Worm (Caenorhabditis elegans): ENCODE measurements around the gene Y51H7BR.7.
A peak's percentile ranks its signal among the peaks of the same experiment; 100 is the strongest.

The Y51H7BR.7 gene

ce11 chrII:1537321-1537720, 11.9 kb upstream of the Y51H7BR.7 start, which contains the start of gene fbxb-42:
Gene fbxb-42 (plus strand): TSS chrII:1537621.
- TF ChIP-seq zip-8 (tag; optimal IDR thresholded peaks at IDR 0.05) (no peak), cnd-1 (tag; optimal IDR thresholded peaks at IDR 0.05) (peak; percentile 48), tbx-8 (GFP tag; optimal IDR thresholded peaks at IDR 0.05) (no peak), nhr-2 (tag; optimal IDR thresholded peaks at IDR 0.05) (no peak)

ce11 chrII:1535931-1536330, 10.5 kb upstream of the Y51H7BR.7 start, which contains the start of gene fbxb-43:
Gene fbxb-43 (plus strand): TSS chrII:1536231.
- TF ChIP-seq cnd-1 (tag; optimal IDR thresholded peaks at IDR 0.05) (peak; percentile 51), nhr-12 (tag; optimal IDR thresholded peaks at IDR 0.05) (no peak)

ce11 chrII:1529057-1529456, 3.7 kb upstream of the Y51H7BR.7 start, which contains the start of gene Y51H7BR.4:
Gene Y51H7BR.4 (plus strand): TSS chrII:1529357.
- no peak for TF ChIP-seq flh-1 (GFP tag; optimal IDR thresholded peaks at IDR 0.05)
- no peak for TF ChIP-seq mab-5 (tag; optimal IDR thresholded peaks at IDR 0.05)
- TF ChIP-seq nhr-76 (tag; optimal IDR thresholded peaks at IDR 0.05) = no peak
- TF ChIP-seq sem-2 (GFP tag; optimal IDR thresholded peaks at IDR 0.05) = no peak
- no peak for TF ChIP-seq ztf-11 (tag; optimal IDR thresholded peaks at IDR 0.05)
- TF ChIP-seq pha-4 (tag; optimal IDR thresholded peaks at IDR 0.05) = no peak
- TF ChIP-seq elt-1 (tag; optimal IDR thresholded peaks at IDR 0.05; ENCODE audit: borderline replicate concordance, insufficient read depth) = no peak

ce11 chrII:1521956-1522355, 3.4 kb downstream of the Y51H7BR.7 start:
- no peak for TF ChIP-seq lsy-2 (tag; optimal IDR thresholded peaks at IDR 0.05)

ce11 chrII:1519867-1520266, 5.5 kb downstream of the Y51H7BR.7 start:
- TF ChIP-seq mep-1 (tag; optimal IDR thresholded peaks at IDR 0.05) (no peak), ham-2 (GFP tag; optimal IDR thresholded peaks at IDR 0.05) (no peak), ces-1 (GFP tag; optimal IDR thresholded peaks at IDR 0.05) (peak; percentile 29), pha-4 (tag; optimal IDR thresholded peaks at IDR 0.05) (no peak), nhr-2 (tag; optimal IDR thresholded peaks at IDR 0.05) (no peak), ceh-83 (GFP tag; optimal IDR thresholded peaks at IDR 0.05) (peak; percentile 20), mls-2 (tag; optimal IDR thresholded peaks at IDR 0.05) (peak; percentile 28), sptf-1 (tag; optimal IDR thresholded peaks at IDR 0.05) (peak; percentile 54), sem-2 (GFP tag; optimal IDR thresholded peaks at IDR 0.05) (peak; percentile 11), bed-3 (GFP tag; optimal IDR thresholded peaks at IDR 0.05) (no peak), mab-5 (tag; optimal IDR thresholded peaks at IDR 0.05) (no peak)

- no peak for TF ChIP-seq mab-5 (tag; optimal IDR thresholded peaks at IDR 0.05)
- TF ChIP-seq ceh-43 (GFP tag; optimal IDR thresholded peaks at IDR 0.05) = no peak
- TF ChIP-seq blmp-1 (tag; optimal IDR thresholded peaks at IDR 0.05) = no peak
- TF ChIP-seq pha-4 (tag; optimal IDR thresholded peaks at IDR 0.05) = no peak
- no peak for TF ChIP-seq mep-1 (tag; optimal IDR thresholded peaks at IDR 0.05)
- no peak for TF ChIP-seq snpc-4 (tag; optimal IDR thresholded peaks at IDR 0.05)
- no peak for TF ChIP-seq sptf-1 (tag; optimal IDR thresholded peaks at IDR 0.05)
- no peak for TF ChIP-seq lin-32 (GFP tag; optimal IDR thresholded peaks at IDR 0.05)
- no peak for TF ChIP-seq flh-1 (GFP tag; optimal IDR thresholded peaks at IDR 0.05)
- no peak for TF ChIP-seq hlh-1 (tag; optimal IDR thresholded peaks at IDR 0.05)
These were observed 6.5 kb downstream of the Y51H7BR.7 start, which contains the start of gene Y51H7BR.8 for ce11 chrII:1518914-1519313. Gene Y51H7BR.8 (plus strand): TSS chrII:1519214.

- TF ChIP-seq ham-2 (GFP tag; optimal IDR thresholded peaks at IDR 0.05) (no peak), sem-2 (GFP tag; optimal IDR thresholded peaks at IDR 0.05) (no peak), pha-4 (tag; optimal IDR thresholded peaks at IDR 0.05) (no peak)
These were observed 8.0 kb downstream of the Y51H7BR.7 start, which contains the start of gene math-45 for ce11 chrII:1517354-1517753. Gene math-45 (minus strand): TSS chrII:1517454.

- no peak for TF ChIP-seq mep-1 (tag; optimal IDR thresholded peaks at IDR 0.05)
- TF ChIP-seq pha-4 (tag; optimal IDR thresholded peaks at IDR 0.05) = peak; percentile 12
- TF ChIP-seq bed-3 (GFP tag; optimal IDR thresholded peaks at IDR 0.05) = no peak
- no peak for TF ChIP-seq ztf-11 (tag; optimal IDR thresholded peaks at IDR 0.05)
- TF ChIP-seq lsy-2 (tag; optimal IDR thresholded peaks at IDR 0.05) = no peak
These were observed 21.1 kb downstream of the Y51H7BR.7 start, which contains the start of gene fdgt-1 for ce11 chrII:1504266-1504665. Gene fdgt-1 (plus strand): TSS chrII:1504566.
